Fruit fly (Drosophila melanogaster): ENCODE data around the gene Eip74EF.
A peak's percentile ranks its signal among the peaks of the same experiment; 100 is the strongest.

Gene Eip74EF

DNA sequence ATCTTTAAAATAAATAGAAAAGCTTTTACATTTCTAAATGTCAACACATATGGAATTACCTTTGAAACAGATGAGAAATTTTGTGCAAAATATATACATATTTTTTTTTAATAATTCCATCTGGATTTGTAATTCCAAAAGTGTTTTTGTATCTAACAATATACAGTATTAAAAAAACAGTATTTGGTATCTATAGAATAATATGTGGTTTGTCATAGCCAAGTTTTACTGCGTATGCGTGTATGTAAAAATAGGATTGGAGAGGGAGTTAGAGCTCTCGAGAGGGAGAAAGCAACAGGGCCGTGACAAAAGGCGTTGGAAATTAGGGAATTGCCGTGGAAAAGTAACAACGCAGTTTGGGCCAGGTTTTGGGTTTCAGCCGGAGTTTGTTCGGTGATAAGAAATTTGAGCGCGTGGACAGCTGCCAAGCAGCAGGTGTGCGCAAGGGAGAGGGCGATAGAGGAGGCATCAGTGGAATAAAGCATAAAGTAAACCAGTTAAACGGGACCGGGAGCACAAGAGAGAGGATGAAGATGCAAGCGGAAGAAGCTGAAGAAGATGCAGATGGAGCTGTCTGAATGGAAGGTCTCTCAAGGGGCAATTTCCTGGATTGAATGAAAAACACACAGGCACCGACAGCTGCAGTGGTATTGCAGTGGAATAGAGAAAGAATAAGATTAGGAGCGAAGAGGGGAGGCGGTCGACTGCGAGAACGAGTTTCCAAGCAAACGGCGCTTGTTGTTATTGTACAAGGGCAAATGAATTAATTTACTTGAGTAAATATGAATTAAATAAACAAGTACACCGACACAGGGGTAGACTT, 34.0 kb upstream of the Eip74EF start (continued):
- TF ChIP-seq CG13296 (GFP tag; optimal IDR thresholded peaks at IDR 0.05) (peak; percentile 57), otp (GFP tag; IDR thresholded peaks at IDR 0.05) (0 out of 3 replicates have a peak, but pooled peaks have one; percentile 12), Sin3A (optimal IDR thresholded peaks at IDR 0.05) (no peak), pan (optimal IDR thresholded peaks at IDR 0.05) (no peak), pan (GFP tag; optimal IDR thresholded peaks at IDR 0.05 in 1 of 2, IDR thresholded peaks at IDR 0.05 in 1 of 2) (peak in 1 of 2 experiments; percentile 79), Spps (tag; optimal IDR thresholded peaks at IDR 0.05) (peak; percentile 74), Bdp1 (GFP tag; optimal IDR thresholded peaks at IDR 0.05) (no peak), sima (GFP tag; optimal IDR thresholded peaks at IDR 0.05) (no peak), mam (GFP tag; optimal IDR thresholded peaks at IDR 0.05) (peak; percentile 64), dysf (GFP tag; IDR thresholded peaks at IDR 0.05) (peak; percentile 49; the same call in 1 of the 3 replicates), Max (GFP tag; optimal IDR thresholded peaks at IDR 0.05) (peak; percentile 74), CG4360 (GFP tag; IDR thresholded peaks at IDR 0.05) (peak; percentile 81), CG13424 (tag; optimal IDR thresholded peaks at IDR 0.05) (peak; percentile 14), row (GFP tag; IDR thresholded peaks at IDR 0.05) (peak; percentile 26; the same call in 1 of the 3 replicates), CG17612 (GFP tag; IDR thresholded peaks at IDR 0.05) (peak; percentile 58; the same call in 1 of the 2 replicates), usp (GFP tag; optimal IDR thresholded peaks at IDR 0.05) (no peak), psq (GFP tag; optimal IDR thresholded peaks at IDR 0.05) (no peak), CG15514 (GFP tag; optimal IDR thresholded peaks at IDR 0.05) (peak; percentile 75), wek (GFP tag; optimal IDR thresholded peaks at IDR 0.05) (no peak), vfl (GFP tag; optimal IDR thresholded peaks at IDR 0.05) (peak; percentile 15), MBD-R2 (GFP tag; IDR thresholded peaks at IDR 0.05) (peak; percentile 20; the same call in 1 of the 2 replicates), CG12769 (tag; optimal IDR thresholded peaks at IDR 0.05) (peak; percentile 66), CG9727 (GFP tag; optimal IDR thresholded peaks at IDR 0.05) (peak; percentile 76), CG6654 (GFP tag; optimal IDR thresholded peaks at IDR 0.05) (peak; percentile 14), yki (optimal IDR thresholded peaks at IDR 0.05) (no peak), odd (GFP tag; optimal IDR thresholded peaks at IDR 0.05) (peak; percentile 49), Jarid2 (GFP tag; optimal IDR thresholded peaks at IDR 0.05) (peak; percentile 26), Sry-β (GFP tag; optimal IDR thresholded peaks at IDR 0.05) (peak; percentile 5), Sox102F (GFP tag; optimal IDR thresholded peaks at IDR 0.05) (peak; percentile 60), CG3407 (GFP tag; optimal IDR thresholded peaks at IDR 0.05) (peak; percentile 74), hb (GFP tag; IDR thresholded peaks at IDR 0.05; ENCODE audit: partially characterized antibody) (no peak), CG1529 (GFP tag; optimal IDR thresholded peaks at IDR 0.05) (peak; percentile 63), ac (GFP tag; optimal IDR thresholded peaks at IDR 0.05) (peak; percentile 93), lmd (GFP tag; IDR thresholded peaks at IDR 0.05) (peak; percentile 30; the same call in 1 of the 2 replicates), ranshi (GFP tag; IDR thresholded peaks at IDR 0.05) (peak; percentile 69; the same call in 1 of the 2 replicates), CG2712 (tag; optimal IDR thresholded peaks at IDR 0.05) (peak; percentile 38), CG4404 (GFP tag; IDR thresholded peaks at IDR 0.05) (no peak), Eip74EF (GFP tag; optimal IDR thresholded peaks at IDR 0.05) (peak in 1 of 2 experiments; percentile 48), Vsx1 (GFP tag; optimal IDR thresholded peaks at IDR 0.05) (peak; percentile 79), CG9932 (GFP tag; IDR thresholded peaks at IDR 0.05) (peak; percentile 43; the same call in 1 of the 2 replicates), CG1832 (GFP tag; optimal IDR thresholded peaks at IDR 0.05) (peak; percentile 73), CG34376 (GFP tag; optimal IDR thresholded peaks at IDR 0.05) (peak; percentile 53), CG13894 (tag; optimal IDR thresholded peaks at IDR 0.05) (peak; percentile 59), CG17359 (tag; optimal IDR thresholded peaks at IDR 0.05) (peak; percentile 47), NC2β (GFP tag; optimal IDR thresholded peaks at IDR 0.05) (peak; percentile 82), fd102C (GFP tag; optimal IDR thresholded peaks at IDR 0.05) (no peak), B-H1 (GFP tag; IDR thresholded peaks at IDR 0.05) (peak; percentile 52; the same call in 1 of the 3 replicates), CG1024 (GFP tag; IDR thresholded peaks at IDR 0.05) (peak; percentile 77), CG5245 (GFP tag; optimal IDR thresholded peaks at IDR 0.05) (peak; percentile 29)
